Fruit fly (Drosophila melanogaster) whole organism, adult: ENCODE data around the gene CtBP.

ENCODE experiments used
- CG11617 ChIP-seq: fragments of 200-800 bp; sonication (Bioruptor generic); optimal IDR thresholded peaks from 2 replicates; lab custom pipeline; 2017; ENCODE audit warnings: mild to moderate bottlenecking, missing biosample characterization, missing genetic modification reagents, missing genetic modification characterization
- CG12768 ChIP-seq: fragments of 200-800 bp; sonication (Bioruptor generic); optimal IDR thresholded peaks from 2 replicates; lab custom pipeline; 2017; ENCODE audit warnings: missing biosample characterization, missing genetic modification characterization, mild to moderate bottlenecking, moderate library complexity, missing genetic modification reagents
- CG14711 ChIP-seq: fragments of 200-800 bp; sonication (Bioruptor generic); optimal IDR thresholded peaks from 2 replicates; lab custom pipeline; 2018; ENCODE audit warnings: missing biosample characterization, mild to moderate bottlenecking, missing genetic modification characterization, moderate library complexity
- CG1620 ChIP-seq: fragments of 200-800 bp; sonication (Bioruptor generic); optimal IDR thresholded peaks from 2 replicates; lab custom pipeline; 2016; ENCODE audit warnings: missing biosample characterization, missing genetic modification characterization
- CG33017 ChIP-seq: fragments of 200-800 bp; sonication (Bioruptor generic); optimal IDR thresholded peaks from 2 replicates; lab custom pipeline; 2018; ENCODE audit warnings: missing biosample characterization, mild to moderate bottlenecking, missing genetic modification characterization, moderate library complexity
- CG5204 ChIP-seq: fragments of 200-800 bp; sonication (Bioruptor generic); optimal IDR thresholded peaks from 2 replicates; lab custom pipeline; 2016; ENCODE audit warnings: missing biosample characterization, missing genetic modification characterization
- CG7045 ChIP-seq: fragments of 200-800 bp; sonication (Bioruptor generic); optimal IDR thresholded peaks from 2 replicates; lab custom pipeline; 2017; ENCODE audit warnings: missing biosample characterization, mild to moderate bottlenecking, missing genetic modification characterization
- CG7101 ChIP-seq: fragments of 200-800 bp; sonication (Bioruptor generic); optimal IDR thresholded peaks from 2 replicates; lab custom pipeline; 2018; ENCODE audit warnings: missing biosample characterization, mild to moderate bottlenecking, missing genetic modification characterization, moderate library complexity
- Clk ChIP-seq: fragments of 200-800 bp; sonication (Bioruptor generic); optimal IDR thresholded peaks from 2 replicates; lab custom pipeline; 2017; ENCODE audit warnings: missing biosample characterization, missing genetic modification characterization
- Crg-1 ChIP-seq: fragments of 200-800 bp; sonication (Bioruptor generic); optimal IDR thresholded peaks from 2 replicates; lab custom pipeline; 2016; ENCODE audit warnings: missing biosample characterization, missing genetic modification characterization
- Hr96 ChIP-seq: fragments of 200-800 bp; sonication (Bioruptor generic); optimal IDR thresholded peaks from 2 replicates; lab custom pipeline; 2016; ENCODE audit warnings: missing biosample characterization, missing genetic modification characterization
- Mnt ChIP-seq: fragments of 200-800 bp; sonication (Bioruptor generic); optimal IDR thresholded peaks from 2 replicates; lab custom pipeline; 2016; ENCODE audit warnings: missing biosample characterization, mild to moderate bottlenecking, missing genetic modification characterization
- bab1 ChIP-seq: fragments of 200-800 bp; sonication (Bioruptor generic); optimal IDR thresholded peaks from 3 replicates; lab custom pipeline; 2019; ENCODE audit warnings: missing biosample characterization, mild to moderate bottlenecking, missing genetic modification characterization, moderate library complexity
- cic ChIP-seq: fragments of 200-800 bp; sonication (Bioruptor generic); optimal IDR thresholded peaks from 2 replicates; lab custom pipeline; 2017; ENCODE audit warnings: missing biosample characterization, mild to moderate bottlenecking, missing genetic modification characterization, moderate library complexity
- cnc ChIP-seq, 2 experiments: fragments of >200 bp; optimal IDR thresholded peaks; 2 replicates each; lab custom pipeline; 2017
- kay ChIP-seq: fragments of 200-800 bp; sonication (Bioruptor generic); peaks from one replicate; lab custom pipeline; 2016; ENCODE audit warnings: missing biosample characterization, missing genetic modification characterization, borderline replicate concordance
- ovo ChIP-seq: fragments of 200-800 bp; sonication (Bioruptor generic); optimal IDR thresholded peaks from 2 replicates; lab custom pipeline; 2016; ENCODE audit warnings: missing biosample characterization, missing genetic modification characterization
- pad ChIP-seq: fragments of 200-800 bp; sonication (Bioruptor generic); optimal IDR thresholded peaks from 3 replicates; lab custom pipeline; 2017; ENCODE audit warnings: missing biosample characterization, missing genetic modification characterization, mild to moderate bottlenecking, moderate library complexity, missing genetic modification reagents
- tj ChIP-seq: fragments of 200-800 bp; sonication (Bioruptor generic); optimal IDR thresholded peaks from 3 replicates; lab custom pipeline; 2017; ENCODE audit warnings: missing biosample characterization, mild to moderate bottlenecking, missing genetic modification characterization, moderate library complexity
- toe ChIP-seq: fragments of 200-800 bp; sonication (Bioruptor generic); optimal IDR thresholded peaks from 2 replicates; lab custom pipeline; 2016; ENCODE audit warnings: missing biosample characterization, missing genetic modification characterization

The CtBP gene

dm6 chr3R:12995047-12995446 is 16.4 kb upstream of the CtBP start, which contains the start of gene yellow-f2:
Gene yellow-f2, minus strand, starts transcription at chr3R:12995147.
- no peak for TF ChIP-seq CG12768 (GFP tag; lab: Kevin White, UChicago)
- no peak for TF ChIP-seq CG1620 (GFP tag; lab: Kevin White, UChicago)
- TF ChIP-seq Mnt (GFP tag; lab: Kevin White, UChicago), result no peak
- TF ChIP-seq cic (GFP tag; lab: Kevin White, UChicago), result no peak
- no peak for TF ChIP-seq CG5204
- TF ChIP-seq toe, result no peak
- TF ChIP-seq pad (GFP tag; lab: Kevin White, UChicago), result no peak
- TF ChIP-seq bab1 (GFP tag; lab: Kevin White, UChicago), result no peak
- TF ChIP-seq tj (GFP tag; lab: Kevin White, UChicago), result no peak
- TF ChIP-seq Hr96 (GFP tag; lab: Kevin White, UChicago), result no peak
- TF ChIP-seq CG33017 (tag; lab: Kevin White, UChicago), result no peak
- no peak for TF ChIP-seq CG14711
- TF ChIP-seq CG7101, result no peak
- TF ChIP-seq CG11617 (GFP tag; lab: Kevin White, UChicago), result no peak
- TF ChIP-seq cnc (optimal IDR thresholded peaks at IDR 0.05; lab: Kevin White, UChicago), result no peak
- TF ChIP-seq Clk, result no peak

- TF ChIP-seq bab1 (GFP tag; lab: Kevin White, UChicago) (peak; percentile 44), Crg-1 (GFP tag; lab: Kevin White, UChicago) (no peak)
Observed at dm6 chr3R:12995522-12995921, 15.9 kb upstream of the CtBP start, which contains the start of gene CG7488. Gene CG7488, plus strand, starts transcription at chr3R:12995620.

- no peak for TF ChIP-seq CG12768 (GFP tag; lab: Kevin White, UChicago)
- peak; percentile 5 for TF ChIP-seq bab1 (GFP tag; lab: Kevin White, UChicago)
- no peak for TF ChIP-seq Clk
- peak; percentile 34 for TF ChIP-seq CG11617 (GFP tag; lab: Kevin White, UChicago)
- TF ChIP-seq kay (GFP tag; lab: Kevin White, UChicago), result no peak
- TF ChIP-seq CG33017 (tag; lab: Kevin White, UChicago), result no peak
- peak; percentile 52 for TF ChIP-seq Hr96 (GFP tag; lab: Kevin White, UChicago)
- peak; percentile 14 for TF ChIP-seq cic (GFP tag; lab: Kevin White, UChicago)
- peak; percentile 56 for TF ChIP-seq Mnt (GFP tag; lab: Kevin White, UChicago)
- no peak for TF ChIP-seq CG7045 (GFP tag; lab: Kevin White, UChicago)
- TF ChIP-seq tj (GFP tag; lab: Kevin White, UChicago), result peak; percentile 17
- peak; percentile 27 for TF ChIP-seq toe
- TF ChIP-seq CG14711, result peak; percentile 84
Observed at dm6 chr3R:12997550-12998233, 13.8 kb upstream of the CtBP start, which contains the start of the genes CG17327, CG44194 and CG7518. Gene CG17327, minus strand, starts transcription at chr3R:12997726. Gene CG44194, minus strand, starts transcription at chr3R:12997726. Gene CG7518, plus strand, starts transcription at chr3R:12998089.

- TF ChIP-seq toe (no peak), CG14711 (no peak), Crg-1 (GFP tag; lab: Kevin White, UChicago) (no peak), tj (GFP tag; lab: Kevin White, UChicago) (no peak)
Observed at dm6 chr3R:12998234-12998591, 13.2 kb upstream of the CtBP start.

- no peak for TF ChIP-seq Clk
- TF ChIP-seq CG5204, result no peak
- no peak for TF ChIP-seq toe
- no peak for TF ChIP-seq CG1620 (GFP tag; lab: Kevin White, UChicago)
- no peak for TF ChIP-seq CG14711
- TF ChIP-seq Crg-1 (GFP tag; lab: Kevin White, UChicago), result no peak
- no peak for TF ChIP-seq CG33017 (tag; lab: Kevin White, UChicago)
- no peak for TF ChIP-seq CG11617 (GFP tag; lab: Kevin White, UChicago)
- no peak for TF ChIP-seq ovo (GFP tag; lab: Kevin White, UChicago)
- TF ChIP-seq pad (GFP tag; lab: Kevin White, UChicago), result no peak
- TF ChIP-seq cic (GFP tag; lab: Kevin White, UChicago), result no peak
- TF ChIP-seq Mnt (GFP tag; lab: Kevin White, UChicago), result no peak
Observed at dm6 chr3R:13009595-13009994, 1.9 kb upstream of the CtBP start, which contains the start of gene CG11656. Gene CG11656, plus strand, starts transcription at chr3R:13009895.

dm6 chr3R:13010905-13011620 is 386 bp upstream of the CtBP start, which contains the start of gene CG8031:
Gene CG8031, minus strand, starts transcription at chr3R:13011310.
- TF ChIP-seq CG12768 (GFP tag; lab: Kevin White, UChicago), result no peak
- TF ChIP-seq bab1 (GFP tag; lab: Kevin White, UChicago), result peak; percentile 21
- TF ChIP-seq Mnt (GFP tag; lab: Kevin White, UChicago), result peak; percentile 51
- peak; percentile 53 for TF ChIP-seq CG7101
- no peak for TF ChIP-seq pad (GFP tag; lab: Kevin White, UChicago)
- no peak for TF ChIP-seq ovo (GFP tag; lab: Kevin White, UChicago)
